Worm (Caenorhabditis elegans): ENCODE measurements around the gene F45G2.8.

ce11 chrIII:13418975-13419374 is 16.5 kb downstream of the F45G2.8 start:
- TF ChIP-seq blmp-1 (tag; optimal IDR thresholded peaks at IDR 0.05; ENCODE audit: insufficient read depth) (no peak), lin-13 (GFP tag; optimal IDR thresholded peaks at IDR 0.05) (no peak), unc-62 (GFP tag; optimal IDR thresholded peaks at IDR 0.05) (no peak), lsy-2 (tag; optimal IDR thresholded peaks at IDR 0.05) (no peak), snpc-4 (tag; optimal IDR thresholded peaks at IDR 0.05) (no peak), F13H6.1 (tag; optimal IDR thresholded peaks at IDR 0.05) (no peak), ceh-82 (tag; optimal IDR thresholded peaks at IDR 0.05) (no peak)
